Worm (Caenorhabditis elegans): ENCODE results near the gene T26H5.10.

Gene T26H5.10

ce11 chrV:15484537-15484936, 40.9 kb upstream of the T26H5.10 start, which contains the start of gene C06B8.3:
C06B8.3 (minus strand) TSS chrV:15484637.
- TF ChIP-seq attf-3 (GFP tag; conservative IDR thresholded peaks at IDR 0.05) (no peak), sea-2 (GFP tag; IDR thresholded peaks at IDR 0.05) (no peak), ztf-28 (GFP tag; IDR thresholded peaks at IDR 0.05) (no peak), Y67H2A.10 (GFP tag; conservative IDR thresholded peaks at IDR 0.05) (no peak), ceh-91 (GFP tag; IDR thresholded peaks at IDR 0.05) (no peak), mes-4 (tag; optimal IDR thresholded peaks at IDR 0.05) (no peak), ceh-27 (GFP tag; optimal IDR thresholded peaks at IDR 0.05) (no peak), lin-40 (tag; optimal IDR thresholded peaks at IDR 0.05) (no peak), ztf-18 (tag; optimal IDR thresholded peaks at IDR 0.05) (no peak), snpc-3.4 (tag; optimal IDR thresholded peaks at IDR 0.05) (no peak), pha-4 (tag; optimal IDR thresholded peaks at IDR 0.05) (no peak), K12H6.12 (tag; optimal IDR thresholded peaks at IDR 0.05) (no peak), hsf-1 (GFP tag; IDR thresholded peaks at IDR 0.05) (no peak), sptf-2 (GFP tag; optimal IDR thresholded peaks at IDR 0.05) (no peak), madf-6 (GFP tag; IDR thresholded peaks at IDR 0.05) (no peak), fkh-3 (tag; optimal IDR thresholded peaks at IDR 0.05) (no peak), ztf-25 (GFP tag; IDR thresholded peaks at IDR 0.05) (no peak), lin-54 (GFP tag; optimal IDR thresholded peaks at IDR 0.05) (no peak), ztf-3 (GFP tag; optimal IDR thresholded peaks at IDR 0.05) (no peak), let-526 (GFP tag; IDR thresholded peaks at IDR 0.05) (no peak)

DNA sequence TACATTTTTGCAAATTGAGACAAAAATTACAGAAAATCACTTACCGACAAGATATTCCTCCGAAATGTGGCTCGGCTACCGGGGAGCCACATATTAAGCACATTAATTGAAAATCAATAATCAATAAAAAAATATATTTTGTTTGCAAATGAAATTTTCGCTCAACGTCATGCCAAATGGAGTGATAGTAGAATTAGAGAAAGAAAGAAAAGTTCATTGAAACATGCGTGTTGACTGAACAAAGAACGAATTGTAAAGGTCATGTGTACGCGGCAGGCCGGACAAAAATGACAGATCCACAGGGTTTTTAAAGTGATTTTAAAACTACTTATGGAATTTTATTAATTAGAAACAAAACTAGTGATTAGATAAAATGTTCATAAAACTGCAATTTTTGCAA, 40.0 kb upstream of the T26H5.10 start:
- TF ChIP-seq nhr-80 (tag; optimal IDR thresholded peaks at IDR 0.05) (peak; percentile 28), dox-1 (GFP tag; IDR thresholded peaks at IDR 0.05) (no peak)

DNA sequence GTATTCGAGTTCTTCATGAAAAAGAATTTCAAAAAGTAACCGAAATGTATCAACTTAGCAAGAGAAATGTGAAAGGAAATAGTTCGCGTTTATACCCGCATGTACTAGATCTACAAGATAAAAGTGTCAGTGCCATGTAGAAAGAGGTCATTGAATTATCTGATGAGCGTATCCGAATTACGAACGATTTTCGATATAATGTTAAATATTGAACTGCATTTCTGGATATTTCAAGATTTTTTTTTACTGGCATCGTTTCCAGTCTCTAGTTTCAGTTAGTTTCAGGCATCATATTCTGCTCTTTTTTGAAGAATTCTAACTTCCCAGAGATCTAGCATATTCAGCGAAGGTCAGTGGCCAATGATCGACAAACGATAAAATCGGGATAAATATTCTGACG, 37.8 kb upstream of the T26H5.10 start, which contains the start of gene nhr-150:
Gene nhr-150, minus strand, starts transcription at position 92 of the 400 bp plus-strand sequence.
- TF ChIP-seq K12H6.12 (tag; optimal IDR thresholded peaks at IDR 0.05) (no peak), F52B5.7 (tag; optimal IDR thresholded peaks at IDR 0.05) (no peak), madf-8 (GFP tag; conservative IDR thresholded peaks at IDR 0.05) (no peak), hsf-1 (GFP tag; IDR thresholded peaks at IDR 0.05) (no peak), gei-17 (GFP tag; optimal IDR thresholded peaks at IDR 0.05) (no peak), madf-3 (GFP tag; IDR thresholded peaks at IDR 0.05) (no peak), lin-40 (tag; optimal IDR thresholded peaks at IDR 0.05) (no peak), lin-35 (GFP tag; optimal IDR thresholded peaks at IDR 0.05) (no peak)

DNA sequence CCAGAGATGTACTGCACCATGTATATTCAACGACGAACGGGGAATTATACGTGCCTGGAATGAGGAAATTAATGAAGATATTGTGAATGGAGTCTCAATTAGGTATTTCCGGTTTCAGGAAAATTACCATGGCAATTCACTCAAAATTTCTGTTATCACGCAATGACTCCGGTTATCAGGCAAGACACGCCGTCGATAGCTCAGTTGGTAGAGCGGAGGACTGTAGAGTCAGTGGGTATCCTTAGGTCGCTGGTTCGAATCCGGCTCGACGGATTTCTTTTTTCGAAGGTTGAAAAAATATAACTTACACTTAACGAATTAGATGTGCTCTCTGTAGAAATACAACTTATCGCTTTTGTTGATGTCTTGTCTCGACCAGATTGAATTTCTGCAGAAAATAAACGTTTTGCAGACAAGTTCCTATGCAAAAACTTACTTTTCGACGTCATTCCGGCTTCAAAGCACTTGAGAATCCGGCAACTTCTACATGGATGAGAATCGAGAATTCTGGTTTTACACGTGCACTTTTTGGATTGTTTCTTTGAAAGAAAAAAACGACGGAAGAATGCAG, 37.0 kb upstream of the T26H5.10 start:
- TF ChIP-seq ama-1 (optimal IDR thresholded peaks at IDR 0.05) (no peak), ama-1 (GFP tag; optimal IDR thresholded peaks at IDR 0.05) (peak in 1 of 2 experiments; percentile 47), F49E8.2 (tag; optimal IDR thresholded peaks at IDR 0.05; ENCODE audit: insufficient read depth) (no peak), rcor-1 (GFP tag; IDR thresholded peaks at IDR 0.05) (peak; percentile 26; the same call in 1 of the 2 replicates), him-1 (tag; optimal IDR thresholded peaks at IDR 0.05) (peak; percentile 57), D2030.7 (GFP tag; IDR thresholded peaks at IDR 0.05) (peak; percentile 40), ekl-4 (GFP tag; IDR thresholded peaks at IDR 0.05) (no peak), dox-1 (GFP tag; IDR thresholded peaks at IDR 0.05) (no peak; the same call in 1 of the 2 replicates), lin-54 (GFP tag; optimal IDR thresholded peaks at IDR 0.05) (no peak), B0019.2 (GFP tag; conservative IDR thresholded peaks at IDR 0.05) (no peak), tbp1 (GFP tag; optimal IDR thresholded peaks at IDR 0.05) (peak; percentile 86), Y56A3A.18 (GFP tag; IDR thresholded peaks at IDR 0.05) (no peak), bed-1 (GFP tag; IDR thresholded peaks at IDR 0.05) (no peak), lin-26 (GFP tag; IDR thresholded peaks at IDR 0.05) (peak; percentile 72), ztf-18 (tag; optimal IDR thresholded peaks at IDR 0.05) (peak; percentile 29), rpc-1 (optimal IDR thresholded peaks at IDR 0.05) (peak; percentile 60), rpc-1 (tag; optimal IDR thresholded peaks at IDR 0.05) (peak; percentile 76), nhr-90 (tag; optimal IDR thresholded peaks at IDR 0.05) (peak; percentile 52), ceh-91 (GFP tag; IDR thresholded peaks at IDR 0.05) (no peak), F33H1.4 (GFP tag; IDR thresholded peaks at IDR 0.05) (no peak), xnd-1 (tag; optimal IDR thresholded peaks at IDR 0.05) (no peak), egl-44 (GFP tag; IDR thresholded peaks at IDR 0.05) (no peak)

Measured in whole organism, young adult.